Worm (Caenorhabditis elegans) whole organism, mixed stage, embryonic: ENCODE results near the gene C18A11.1.

Source experiments
- blmp-1 ChIP-seq: fragments of 150-350 bp; optimal IDR thresholded peaks from 2 replicates; lab custom pipeline; 2014; ENCODE audit warnings: missing biosample characterization, missing genetic modification characterization
- ceh-83 ChIP-seq: fragments of 200-800 bp; sonication (Bioruptor generic); optimal IDR thresholded peaks from 2 replicates; lab custom pipeline; 2018; ENCODE audit warnings: mild to moderate bottlenecking, missing genetic modification characterization, missing compliant biosample characterization
- drap-1 ChIP-seq: fragments of 200-800 bp; sonication (Bioruptor generic); optimal IDR thresholded peaks from 3 replicates; lab custom pipeline; 2018; ENCODE audit warnings: mild to moderate bottlenecking, missing genetic modification characterization, missing compliant biosample characterization
- elt-1 ChIP-seq: sonication (generic microtip); optimal IDR thresholded peaks from 2 replicates; lab custom pipeline; 2017; ENCODE audit warnings: missing genetic modification characterization, mild to moderate bottlenecking, missing compliant biosample characterization, antibody characterized with exemption, moderate library complexity, borderline replicate concordance; ENCODE audit not compliant: insufficient read depth
- elt-3 ChIP-seq: fragments of 150-350 bp; optimal IDR thresholded peaks from 2 replicates; lab custom pipeline; 2014; ENCODE audit warnings: missing biosample characterization, missing genetic modification characterization
- mab-5 ChIP-seq: fragments of 150-350 bp; optimal IDR thresholded peaks from 2 replicates; lab custom pipeline; 2014; ENCODE audit warnings: missing biosample characterization, missing genetic modification characterization
- mep-1 ChIP-seq: fragments of 150-350 bp; optimal IDR thresholded peaks from 2 replicates; lab custom pipeline; 2017; ENCODE audit warnings: missing biosample characterization, missing genetic modification reagents, missing genetic modification characterization, inconsistent platforms
- nhr-12 ChIP-seq: fragments of 150-350 bp; optimal IDR thresholded peaks from 2 replicates; lab custom pipeline; 2014; ENCODE audit warnings: missing biosample characterization, missing genetic modification characterization
- nhr-237 ChIP-seq: fragments of 150-350 bp; optimal IDR thresholded peaks from 2 replicates; lab custom pipeline; 2014; ENCODE audit warnings: missing biosample characterization, missing genetic modification characterization
- nhr-28 ChIP-seq: fragments of 150-350 bp; optimal IDR thresholded peaks from 2 replicates; lab custom pipeline; 2014; ENCODE audit warnings: missing biosample characterization, missing genetic modification characterization
- nhr-76 ChIP-seq: sonication (generic microtip); optimal IDR thresholded peaks from 2 replicates; lab custom pipeline; 2017; ENCODE audit warnings: missing biosample characterization, missing genetic modification characterization
- snpc-4 ChIP-seq: fragments of 150-350 bp; optimal IDR thresholded peaks from 2 replicates; lab custom pipeline; 2014; ENCODE audit warnings: missing biosample characterization, missing genetic modification characterization

DNA sequence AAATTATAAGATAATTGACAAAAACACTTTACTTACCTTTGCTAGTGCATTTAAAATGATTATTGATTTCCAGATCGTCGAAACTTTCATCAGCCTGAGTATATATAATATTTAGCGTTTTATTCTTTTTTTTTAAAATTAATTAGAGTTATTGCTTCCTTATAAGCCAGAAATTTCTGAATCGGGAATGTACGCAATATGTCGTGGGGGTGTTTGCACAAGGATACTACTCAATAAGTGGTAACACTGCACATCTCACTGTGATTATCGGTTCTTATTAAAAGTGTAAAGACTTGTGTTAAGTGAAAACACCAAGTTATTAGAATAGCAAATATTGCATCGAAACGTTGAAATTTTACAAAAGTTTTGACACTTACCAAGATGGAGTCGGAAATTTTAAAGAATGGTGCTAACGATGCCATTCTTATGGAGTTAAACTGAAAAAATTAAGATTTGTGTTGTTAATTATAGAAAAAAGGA lies 11.3 kb upstream of the C18A11.1 start, which contains the start of gene dim-1:
- TF ChIP-seq elt-3 (tag; lab: Kevin White, UChicago) (no peak), mab-5 (tag; lab: Kevin White, UChicago) (no peak), ceh-83 (no peak), elt-1 (tag; lab: Kevin White, UChicago) (no peak), snpc-4 (tag; lab: Kevin White, UChicago) (no peak), nhr-28 (no peak), drap-1 (GFP tag; lab: Kevin White, UChicago) (no peak), mep-1 (no peak), nhr-76 (no peak), nhr-12 (tag; lab: Kevin White, UChicago) (no peak), nhr-237 (tag; lab: Kevin White, UChicago) (no peak), blmp-1 (tag; lab: Kevin White, UChicago) (no peak)
